Worm (Caenorhabditis elegans): Measurements from ENCODE around the gene W09G12.8.
A peak's percentile ranks its signal among the peaks of the same experiment; 100 is the strongest.

The W09G12.8 gene

DNA sequence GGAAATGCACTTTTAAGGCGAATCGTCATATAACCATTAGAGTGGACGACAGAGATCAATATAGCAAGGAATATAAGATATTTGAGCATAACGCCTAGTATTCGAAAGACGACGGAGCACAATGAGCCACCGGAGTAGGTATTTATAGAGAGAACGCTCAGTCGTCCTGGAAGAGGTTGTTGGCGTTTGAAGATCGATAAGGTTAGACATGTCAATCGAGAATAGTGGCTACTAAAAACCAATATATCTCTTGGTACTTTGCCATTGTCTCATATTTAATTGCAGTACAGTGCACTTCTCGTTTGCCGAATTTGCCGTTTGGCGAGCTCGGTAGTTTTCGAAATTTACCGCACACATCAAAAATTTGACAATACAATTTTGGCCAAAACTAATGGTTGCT, 18.0 kb upstream of the W09G12.8 start, which contains the start of gene dsl-1:
TSS of gene dsl-1 (minus strand) at position 101 of the 400 bp plus-strand sequence.
- TF ChIP-seq ceh-8 (GFP tag; optimal IDR thresholded peaks at IDR 0.05) (no peak), lir-3 (tag; optimal IDR thresholded peaks at IDR 0.05; ENCODE audit: poor library complexity) (no peak), unc-98 (GFP tag; IDR thresholded peaks at IDR 0.05) (no peak), alr-1 (tag; optimal IDR thresholded peaks at IDR 0.05; ENCODE audit: borderline replicate concordance) (no peak), efl-1 (optimal IDR thresholded peaks at IDR 0.05) (no peak), efl-1 (GFP tag; optimal IDR thresholded peaks at IDR 0.05 in 1 of 2) (no peak), efl-3 (GFP tag; optimal IDR thresholded peaks at IDR 0.05) (no peak), tlp-1 (tag; optimal IDR thresholded peaks at IDR 0.05) (no peak), hpl-2 (GFP tag; optimal IDR thresholded peaks at IDR 0.05) (no peak), ets-5 (GFP tag; IDR thresholded peaks at IDR 0.05) (no peak), unc-130 (tag; optimal IDR thresholded peaks at IDR 0.05) (no peak), lsy-2 (tag; optimal IDR thresholded peaks at IDR 0.05) (no peak)

DNA sequence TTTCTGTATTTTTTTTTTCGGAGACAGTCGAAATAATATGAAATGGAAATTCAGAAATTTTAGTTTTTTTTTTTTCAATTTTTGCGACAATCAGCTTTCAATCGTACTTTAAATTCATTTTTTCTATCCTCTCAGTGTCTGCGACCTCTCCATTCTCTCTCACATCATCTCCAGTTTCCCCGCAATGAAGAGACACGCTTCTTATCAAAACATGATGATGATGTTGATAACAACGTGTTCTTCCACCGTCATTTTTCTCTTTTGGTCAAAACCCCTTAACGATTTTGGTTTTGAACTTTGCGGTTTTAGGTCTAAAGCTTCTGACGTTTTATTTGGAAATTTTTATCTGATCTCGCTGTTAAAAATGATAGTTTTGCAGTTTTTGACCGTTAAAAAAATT, 16.7 kb upstream of the W09G12.8 start:
- peak in 1 of 6 experiments; percentile 64 for TF ChIP-seq elt-3 (tag; optimal IDR thresholded peaks at IDR 0.05)
- TF ChIP-seq blmp-1 (tag; optimal IDR thresholded peaks at IDR 0.05): peak; percentile 50
- TF ChIP-seq xbp-1 (tag; optimal IDR thresholded peaks at IDR 0.05): no peak

DNA sequence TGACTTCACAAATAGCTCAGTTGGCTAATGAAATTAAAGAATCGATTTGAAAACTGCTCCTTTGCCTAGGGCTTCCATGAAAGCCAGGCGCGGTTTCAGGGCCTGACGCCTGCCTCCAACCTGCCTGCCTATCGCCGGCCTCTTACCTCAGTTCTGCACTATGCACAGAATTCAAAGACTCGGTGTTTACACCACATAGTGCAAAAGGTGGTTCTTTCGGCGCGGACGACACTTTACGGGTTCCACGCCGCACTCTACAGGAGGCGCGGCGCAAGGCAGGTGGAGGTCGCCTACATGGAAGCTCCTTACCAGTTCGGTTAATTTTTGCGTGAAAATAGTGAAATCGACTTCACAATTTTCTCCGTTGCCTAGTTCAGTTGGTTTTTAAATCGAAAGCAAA, 16.2 kb upstream of the W09G12.8 start:
- TF ChIP-seq ceh-88 (GFP tag; IDR thresholded peaks at IDR 0.05) (no peak), ces-1 (GFP tag; optimal IDR thresholded peaks at IDR 0.05) (no peak), pqm-1 (tag; optimal IDR thresholded peaks at IDR 0.05) (no peak)

DNA sequence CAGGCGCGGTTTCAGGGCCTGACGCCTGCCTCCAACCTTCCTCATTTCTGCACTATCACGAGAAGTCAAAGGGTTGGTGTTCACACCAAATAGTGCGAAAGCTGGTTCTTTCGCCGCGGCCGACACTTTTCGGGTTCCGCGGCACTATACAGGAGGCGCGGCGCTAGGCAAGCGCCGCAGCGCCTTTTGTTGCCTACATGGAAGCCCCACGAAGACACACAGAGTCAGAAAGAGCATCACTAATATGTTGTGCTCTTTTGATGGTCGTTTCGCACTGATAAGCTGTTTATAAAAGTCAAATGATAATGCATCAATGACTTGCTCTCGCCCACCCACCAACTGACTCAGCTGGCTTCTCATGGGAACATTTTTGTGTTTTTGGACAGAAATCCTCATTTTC, 14.1 kb upstream of the W09G12.8 start:
- no peak for TF ChIP-seq pax-3 (tag; optimal IDR thresholded peaks at IDR 0.05)
- no peak for TF ChIP-seq hlh-4 (tag; optimal IDR thresholded peaks at IDR 0.05)
- no peak for TF ChIP-seq C34B4.2 (tag; optimal IDR thresholded peaks at IDR 0.05)
- no peak for TF ChIP-seq efl-1 (optimal IDR thresholded peaks at IDR 0.05)
- TF ChIP-seq efl-1 (GFP tag; optimal IDR thresholded peaks at IDR 0.05 in 1 of 2): peak in 1 of 2 experiments; percentile 27
- TF ChIP-seq unc-62 (GFP tag; optimal IDR thresholded peaks at IDR 0.05): no peak
- TF ChIP-seq fkh-4 (tag; optimal IDR thresholded peaks at IDR 0.05; ENCODE audit: borderline replicate concordance): no peak
- no peak for TF ChIP-seq nhr-77 (tag; optimal IDR thresholded peaks at IDR 0.05)
- no peak for TF ChIP-seq jun-1 (tag; optimal IDR thresholded peaks at IDR 0.05)
- TF ChIP-seq snpc-4 (tag; optimal IDR thresholded peaks at IDR 0.05): peak; percentile 52
- TF ChIP-seq egl-13 (tag; optimal IDR thresholded peaks at IDR 0.05): no peak
- TF ChIP-seq efl-3 (GFP tag; optimal IDR thresholded peaks at IDR 0.05): no peak
- TF ChIP-seq lsy-2 (tag; optimal IDR thresholded peaks at IDR 0.05): no peak
- TF ChIP-seq nhr-84 (tag; optimal IDR thresholded peaks at IDR 0.05): no peak
- TF ChIP-seq lin-15B (tag; optimal IDR thresholded peaks at IDR 0.05): no peak
- TF ChIP-seq elt-2 (tag; optimal IDR thresholded peaks at IDR 0.05): peak; percentile 42
- no peak for TF ChIP-seq lin-39 (tag; optimal IDR thresholded peaks at IDR 0.05)
- TF ChIP-seq nhr-237 (tag; optimal IDR thresholded peaks at IDR 0.05): no peak
- no peak for TF ChIP-seq lin-14 (GFP tag; optimal IDR thresholded peaks at IDR 0.05)
- TF ChIP-seq nhr-71 (tag; optimal IDR thresholded peaks at IDR 0.05): no peak
- TF ChIP-seq swsn-7 (tag; optimal IDR thresholded peaks at IDR 0.05): no peak
- no peak for TF ChIP-seq pqm-1 (tag; optimal IDR thresholded peaks at IDR 0.05)

DNA sequence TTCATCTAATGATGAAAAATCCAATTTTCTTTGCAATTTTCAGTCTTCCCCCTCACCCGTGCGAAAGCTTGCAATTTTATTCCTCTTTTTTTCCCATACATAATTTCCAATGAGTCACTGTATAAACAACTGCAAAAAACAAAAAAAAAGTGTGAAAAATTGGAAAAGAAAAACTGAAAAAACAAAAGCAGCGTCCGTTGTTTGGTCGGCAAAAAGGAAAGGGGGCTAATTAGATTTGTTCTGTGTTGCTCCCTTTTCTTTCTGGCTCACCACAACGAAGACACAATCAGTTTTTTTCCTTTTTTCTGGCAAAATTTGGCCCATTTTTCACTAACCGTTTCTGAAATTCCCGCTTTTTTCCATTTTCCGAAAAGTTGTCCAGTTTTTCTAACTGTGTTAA, 13.6 kb upstream of the W09G12.8 start:
- TF ChIP-seq zag-1 (tag; optimal IDR thresholded peaks at IDR 0.05) (no peak), xbp-1 (tag; optimal IDR thresholded peaks at IDR 0.05) (no peak), Y116A8C.19 (tag; optimal IDR thresholded peaks at IDR 0.05; ENCODE audit: borderline replicate concordance) (no peak), C04F5.9 (tag; optimal IDR thresholded peaks at IDR 0.05) (no peak), mdl-1 (tag; optimal IDR thresholded peaks at IDR 0.05) (no peak), nhr-20 (tag; optimal IDR thresholded peaks at IDR 0.05) (no peak), ztf-11 (tag; optimal IDR thresholded peaks at IDR 0.05) (no peak), fkh-10 (GFP tag; optimal IDR thresholded peaks at IDR 0.05) (peak; percentile 1), lin-14 (GFP tag; optimal IDR thresholded peaks at IDR 0.05) (peak; percentile 36), nhr-237 (tag; optimal IDR thresholded peaks at IDR 0.05) (no peak), nhr-11 (tag; optimal IDR thresholded peaks at IDR 0.05) (no peak), nhr-28 (tag; optimal IDR thresholded peaks at IDR 0.05) (no peak)
